Fruit fly (Drosophila melanogaster) whole organism, pupa: Measurements from ENCODE around the gene CG34180.
A peak's percentile ranks its signal among the peaks of the same experiment; 100 is the strongest.

Experiments used
- CG10348 ChIP-seq: fragments of 200-800 bp; sonication (Bioruptor generic); IDR thresholded peaks from 2 replicates; pipeline ENCODE4 v1.3.6; 2022; ENCODE audit warnings: missing biosample characterization, missing genetic modification characterization
- CG12605 ChIP-seq: fragments of 200-800 bp; sonication (Bioruptor generic); IDR thresholded peaks from 2 replicates; pipeline ENCODE4 v1.3.6; 2022; ENCODE audit warnings: missing biosample characterization, missing genetic modification characterization
- CG13204 ChIP-seq: fragments of 200-800 bp; sonication (Bioruptor generic); optimal IDR thresholded peaks from 2 replicates; lab custom pipeline; 2018; ENCODE audit warnings: missing biosample characterization, mild to moderate bottlenecking, missing genetic modification characterization, moderate library complexity
- CG14655 ChIP-seq: fragments of 200-800 bp; sonication (Bioruptor generic); optimal IDR thresholded peaks from 3 replicates; lab custom pipeline; 2017; ENCODE audit warnings: mild to moderate bottlenecking, missing biosample characterization, missing genetic modification reagents, missing genetic modification characterization
- CG15710 ChIP-seq: fragments of 200-800 bp; sonication (Bioruptor generic); optimal IDR thresholded peaks from 2 replicates; lab custom pipeline; 2018; ENCODE audit warnings: missing biosample characterization, mild to moderate bottlenecking, missing genetic modification characterization, moderate library complexity
- CG17806 ChIP-seq: fragments of 200-800 bp; sonication (Bioruptor generic); optimal IDR thresholded peaks from 2 replicates; lab custom pipeline; 2018; ENCODE audit warnings: missing biosample characterization, mild to moderate bottlenecking, missing genetic modification characterization, moderate library complexity
- CG32121 ChIP-seq: fragments of 200-800 bp; sonication (Bioruptor generic); IDR thresholded peaks from 2 replicates; pipeline ENCODE4 v1.3.6; 2022; ENCODE audit warnings: missing biosample characterization, missing genetic modification characterization
- CG34367 ChIP-seq: fragments of 200-800 bp; sonication (Bioruptor generic); optimal IDR thresholded peaks from 2 replicates; lab custom pipeline; 2018; ENCODE audit warnings: missing biosample characterization, mild to moderate bottlenecking, missing genetic modification characterization
- CG4496 ChIP-seq: fragments of 200-800 bp; sonication (Bioruptor generic); IDR thresholded peaks from 3 replicates; pipeline ENCODE4 v1.3.6; 2022; ENCODE audit warnings: missing biosample characterization, missing genetic modification characterization
- CG8159 ChIP-seq: fragments of 200-800 bp; sonication (Bioruptor generic); optimal IDR thresholded peaks from 3 replicates; lab custom pipeline; 2018; ENCODE audit warnings: missing biosample characterization, mild to moderate bottlenecking, missing genetic modification characterization, moderate library complexity
- CG8301 ChIP-seq: fragments of 200-800 bp; sonication (Bioruptor generic); optimal IDR thresholded peaks from 2 replicates; lab custom pipeline; 2018; ENCODE audit warnings: missing biosample characterization, mild to moderate bottlenecking, missing genetic modification characterization
- CG9948 ChIP-seq: fragments of 200-800 bp; sonication (Bioruptor generic); optimal IDR thresholded peaks from 2 replicates; lab custom pipeline; 2018; ENCODE audit warnings: missing biosample characterization, mild to moderate bottlenecking, missing genetic modification characterization, moderate library complexity
- D1 ChIP-seq: fragments of 200-800 bp; sonication (Bioruptor generic); optimal IDR thresholded peaks from 2 replicates; lab custom pipeline; 2018; ENCODE audit warnings: missing biosample characterization, mild to moderate bottlenecking, missing genetic modification characterization, moderate library complexity
- EcR ChIP-seq: fragments of 200-800 bp; sonication (Bioruptor generic); optimal IDR thresholded peaks from 3 replicates; lab custom pipeline; 2019; ENCODE audit warnings: missing biosample characterization, missing genetic modification characterization, mild to moderate bottlenecking, moderate library complexity, missing genetic modification reagents
- Ets98B ChIP-seq: fragments of 200-800 bp; sonication (Bioruptor generic); IDR thresholded peaks from 2 replicates; pipeline ENCODE4 v1.3.6; 2022; ENCODE audit warnings: missing biosample characterization, missing genetic modification characterization
- Pif1A ChIP-seq: fragments of 200-800 bp; sonication (Bioruptor generic); optimal IDR thresholded peaks from 3 replicates; lab custom pipeline; 2016; ENCODE audit warnings: missing biosample characterization, missing genetic modification characterization
- Pif1B ChIP-seq: fragments of 200-800 bp; sonication (Bioruptor generic); optimal IDR thresholded peaks from 3 replicates; lab custom pipeline; 2016; ENCODE audit warnings: missing biosample characterization, missing genetic modification characterization
- Snoo ChIP-seq: fragments of 200-800 bp; sonication (Bioruptor generic); optimal IDR thresholded peaks from 3 replicates; lab custom pipeline; 2017; ENCODE audit warnings: missing biosample characterization, mild to moderate bottlenecking, missing genetic modification characterization, inconsistent platforms
- fd96Ca ChIP-seq: fragments of 200-800 bp; sonication (Bioruptor generic); IDR thresholded peaks from 3 replicates; pipeline ENCODE4 v1.3.6; 2022; ENCODE audit warnings: missing biosample characterization, missing genetic modification characterization
- gl ChIP-seq: fragments of 200-800 bp; sonication (Bioruptor generic); optimal IDR thresholded peaks from 2 replicates; lab custom pipeline; 2018; ENCODE audit warnings: missing biosample characterization, mild to moderate bottlenecking, missing genetic modification characterization
- rn ChIP-seq: fragments of 200-800 bp; sonication (Bioruptor generic); IDR thresholded peaks from 2 replicates; pipeline ENCODE4 v1.3.6; 2022; ENCODE audit warnings: missing biosample characterization, missing genetic modification characterization

Gene CG34180

dm6 chr2L:6060210-6060609 lies at the start of gene CG34180:
CG34180 (plus strand) TSS chr2L:6060510.
- TF ChIP-seq rn (GFP tag; lab: Robert Waterston, UW), result no peak
- no peak for TF ChIP-seq D1 (tag; lab: Kevin White, UChicago)
- no peak for TF ChIP-seq EcR (GFP tag; lab: Kevin White, UChicago)
- no peak for TF ChIP-seq CG14655 (GFP tag; lab: Kevin White, UChicago)
- TF ChIP-seq CG8159 (tag; lab: Kevin White, UChicago), result no peak
- no peak for TF ChIP-seq CG15710 (tag; lab: Kevin White, UChicago)
- no peak for TF ChIP-seq gl (tag; lab: Kevin White, UChicago)

- TF ChIP-seq CG12605 (GFP tag; lab: Robert Waterston, UW) (no peak), D1 (tag; lab: Kevin White, UChicago) (no peak), CG9948 (tag; lab: Kevin White, UChicago) (no peak), CG8159 (tag; lab: Kevin White, UChicago) (no peak), CG15710 (tag; lab: Kevin White, UChicago) (no peak), CG32121 (GFP tag; lab: Robert Waterston, UW) (no peak), Pif1A (GFP tag; lab: Kevin White, UChicago) (no peak), CG14655 (GFP tag; lab: Kevin White, UChicago) (no peak), Ets98B (GFP tag; lab: Robert Waterston, UW) (no peak)
Observed at dm6 chr2L:6012303-6013070, 47.8 kb upstream of the CG34180 start, which contains the start of gene CG9098. CG9098 (minus strand) TSS chr2L:6012338.

dm6 chr2L:6013071-6013417 lies 47.3 kb upstream of the CG34180 start:
- TF ChIP-seq CG15710 (tag; lab: Kevin White, UChicago) (no peak), CG8159 (tag; lab: Kevin White, UChicago) (no peak), CG12605 (GFP tag; lab: Robert Waterston, UW) (no peak), CG34367 (tag; lab: Kevin White, UChicago) (no peak), rn (GFP tag; lab: Robert Waterston, UW) (no peak), fd96Ca (GFP tag; lab: Robert Waterston, UW) (no peak), CG9948 (tag; lab: Kevin White, UChicago) (no peak), CG8301 (tag; lab: Kevin White, UChicago) (no peak), Snoo (tag; lab: Kevin White, UChicago) (no peak), gl (tag; lab: Kevin White, UChicago) (no peak)
- TF ChIP-seq, all 21 proteins: peak for 0

- TF ChIP-seq CG9948 (tag; lab: Kevin White, UChicago) (peak; percentile 62), CG8301 (tag; lab: Kevin White, UChicago) (peak; percentile 79), Snoo (tag; lab: Kevin White, UChicago) (no peak), CG32121 (GFP tag; lab: Robert Waterston, UW) (no peak), rn (GFP tag; lab: Robert Waterston, UW) (0 out of 2 replicates have a peak, but pooled peaks have one; percentile 17), Pif1A (GFP tag; lab: Kevin White, UChicago) (peak; percentile 55), CG8159 (tag; lab: Kevin White, UChicago) (peak; percentile 73), CG14655 (GFP tag; lab: Kevin White, UChicago) (peak; percentile 79), CG34367 (tag; lab: Kevin White, UChicago) (no peak), CG13204 (GFP tag; lab: Kevin White, UChicago) (peak; percentile 10), Ets98B (GFP tag; lab: Robert Waterston, UW) (peak; percentile 21; the same call in 1 of the 2 replicates), EcR (GFP tag; lab: Kevin White, UChicago) (no peak), Pif1B (GFP tag; lab: Kevin White, UChicago) (peak; percentile 75), CG17806 (tag; lab: Kevin White, UChicago) (no peak), CG4496 (GFP tag; lab: Robert Waterston, UW) (no peak; the same call in 2 of the 3 replicates), D1 (tag; lab: Kevin White, UChicago) (no peak), CG10348 (GFP tag; lab: Robert Waterston, UW) (no peak), CG15710 (tag; lab: Kevin White, UChicago) (peak; percentile 75), fd96Ca (GFP tag; lab: Robert Waterston, UW) (0 out of 3 replicates have a peak, but pooled peaks have one; percentile 17), gl (tag; lab: Kevin White, UChicago) (peak; percentile 42), CG12605 (GFP tag; lab: Robert Waterston, UW) (no peak)
Observed at dm6 chr2L:6019352-6020131, 40.8 kb upstream of the CG34180 start, which contains the start of gene H2.0. H2.0 (minus strand) TSS chr2L:6019402.

- no peak for TF ChIP-seq CG4496 (GFP tag; lab: Robert Waterston, UW)
- TF ChIP-seq CG17806 (tag; lab: Kevin White, UChicago), result no peak
- no peak for TF ChIP-seq CG8301 (tag; lab: Kevin White, UChicago)
- no peak for TF ChIP-seq Ets98B (GFP tag; lab: Robert Waterston, UW)
- no peak for TF ChIP-seq CG9948 (tag; lab: Kevin White, UChicago)
- TF ChIP-seq fd96Ca (GFP tag; lab: Robert Waterston, UW), result no peak
- no peak for TF ChIP-seq Snoo (tag; lab: Kevin White, UChicago)
- TF ChIP-seq CG13204 (GFP tag; lab: Kevin White, UChicago), result no peak
- no peak for TF ChIP-seq CG10348 (GFP tag; lab: Robert Waterston, UW)
Observed at dm6 chr2L:6020535-6020934, 39.8 kb upstream of the CG34180 start, which contains the start of gene CG13996. CG13996 (plus strand) TSS chr2L:6020835.
